Worm (Caenorhabditis elegans) whole organism, L3 larva: ENCODE data around the gene rmd-1.

Source experiments
- ceh-28 ChIP-seq: fragments of 150-350 bp; optimal IDR thresholded peaks from 2 replicates; lab custom pipeline; 2014; ENCODE audit warnings: missing biosample characterization, missing genetic modification reagents, missing genetic modification characterization
- elt-1 ChIP-seq: fragments of 150-350 bp; optimal IDR thresholded peaks from 2 replicates; lab custom pipeline; 2014; ENCODE audit warnings: missing biosample characterization, missing genetic modification characterization
- elt-2 ChIP-seq: sonication (generic microtip); optimal IDR thresholded peaks from 2 replicates; lab custom pipeline; 2016; ENCODE audit warnings: missing genetic modification reagents, mild to moderate bottlenecking, missing genetic modification characterization, missing compliant biosample characterization
- jun-1 ChIP-seq: fragments of 150-350 bp; optimal IDR thresholded peaks from 2 replicates; lab custom pipeline; 2014; ENCODE audit warnings: missing biosample characterization, missing genetic modification reagents, missing genetic modification characterization
- mdl-1 ChIP-seq: fragments of 150-350 bp; optimal IDR thresholded peaks from 2 replicates; lab custom pipeline; 2014; ENCODE audit warnings: missing biosample characterization, missing genetic modification characterization
- nhr-25 ChIP-seq: sonication (generic microtip); optimal IDR thresholded peaks from 2 replicates; lab custom pipeline; 2017; ENCODE audit warnings: missing biosample characterization, missing genetic modification characterization
- skn-1 ChIP-seq: fragments of 150-350 bp; optimal IDR thresholded peaks from 2 replicates; lab custom pipeline; 2014; ENCODE audit warnings: missing biosample characterization, missing genetic modification characterization
- unc-62 ChIP-seq: fragments of 150-350 bp; sonication (generic microtip); optimal IDR thresholded peaks from 4 replicates; lab custom pipeline; 2014; ENCODE audit warnings: missing biosample characterization, missing genetic modification reagents, missing genetic modification characterization

- TF ChIP-seq mdl-1, result no peak
- TF ChIP-seq elt-1 (tag; lab: Kevin White, UChicago), result no peak
- TF ChIP-seq unc-62, result no peak
- TF ChIP-seq nhr-25 (tag; lab: Kevin White, UChicago), result no peak
- TF ChIP-seq jun-1 (tag; lab: Kevin White, UChicago), result no peak
- TF ChIP-seq ceh-28, result no peak
- no peak for TF ChIP-seq skn-1 (tag; lab: Kevin White, UChicago)
- TF ChIP-seq elt-2, result peak; percentile 15
Measured at ce11 chrIII:9782011-9782436, 23.1 kb downstream of the rmd-1 start, which contains the start of gene vha-2.
